Fruit fly (Drosophila melanogaster): ENCODE results near the gene Mst57Db.

dm6 chr3R:25851224-25851682, 20.5 kb upstream of the Mst57Db start, which contains the start of the genes CG14545 and CG5886:
- no peak for TF ChIP-seq OdsH (GFP tag; optimal IDR thresholded peaks at IDR 0.05)
- no peak for TF ChIP-seq acj6 (GFP tag; optimal IDR thresholded peaks at IDR 0.05)
- no peak for TF ChIP-seq CG8119 (GFP tag; IDR thresholded peaks at IDR 0.05)

Measured in whole organism, prepupa.